Worm (Caenorhabditis elegans): Measurements from ENCODE around the gene F54D5.3.

DNA sequence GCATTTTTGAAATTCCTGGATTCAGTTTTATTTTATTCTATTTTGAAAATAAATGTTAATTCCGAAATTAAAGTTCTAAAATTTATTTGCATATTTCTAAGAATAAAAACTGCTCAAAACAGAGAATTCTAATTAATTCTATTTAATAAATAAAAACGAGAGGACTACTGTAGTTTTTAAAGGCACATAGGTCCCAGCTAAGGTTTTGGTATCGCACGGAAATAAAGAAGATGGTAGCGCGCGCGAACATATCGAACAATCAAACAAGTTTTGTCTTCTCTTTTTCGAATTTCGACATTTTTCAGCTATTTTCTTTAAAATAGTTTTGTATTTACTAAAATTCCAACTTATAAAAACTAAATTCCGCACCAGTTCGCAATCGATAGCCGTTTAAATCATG, 6.3 kb downstream of the F54D5.3 start:
- TF ChIP-seq F57C9.4 (tag; optimal IDR thresholded peaks at IDR 0.05) (no peak), unc-130 (GFP tag; optimal IDR thresholded peaks at IDR 0.05) (peak; percentile 58), ekl-4 (GFP tag; IDR thresholded peaks at IDR 0.05) (peak; percentile 75), ceh-58 (GFP tag; IDR thresholded peaks at IDR 0.05) (no peak), lag-1 (GFP tag; IDR thresholded peaks at IDR 0.05) (no peak)

Measured in whole organism, young adult.